Fruit fly (Drosophila melanogaster) whole organism, embryonic: ENCODE data around the gene CG42399.

Source experiments
- ATbp ChIP-seq: fragments of 200-800 bp; sonication (Bioruptor generic); optimal IDR thresholded peaks from 2 replicates; lab custom pipeline; 2017; ENCODE audit warnings: missing biosample characterization, mild to moderate bottlenecking, missing genetic modification characterization, missing genetic modification reagents
- Blimp-1 ChIP-seq: fragments of 200-800 bp; sonication (Bioruptor generic); optimal IDR thresholded peaks from 3 replicates; lab custom pipeline; 2018; ENCODE audit warnings: missing biosample characterization, missing genetic modification characterization, mild to moderate bottlenecking, moderate library complexity, missing genetic modification reagents
- CG10147 ChIP-seq: fragments of 200-800 bp; sonication (Bioruptor generic); optimal IDR thresholded peaks from 2 replicates; lab custom pipeline; 2019; ENCODE audit warnings: missing biosample characterization, mild to moderate bottlenecking, missing genetic modification characterization, moderate library complexity
- CG10209 ChIP-seq: fragments of 200-800 bp; sonication (Bioruptor generic); optimal IDR thresholded peaks from 3 replicates; lab custom pipeline; 2017; ENCODE audit warnings: missing biosample characterization, mild to moderate bottlenecking, missing genetic modification characterization, missing genetic modification reagents
- CG10565 ChIP-seq: fragments of 200-800 bp; sonication (Bioruptor generic); optimal IDR thresholded peaks from 3 replicates; lab custom pipeline; 2016; ENCODE audit warnings: missing biosample characterization, mild to moderate bottlenecking, missing genetic modification characterization
- CG10959 ChIP-seq: fragments of 200-800 bp; sonication (Bioruptor generic); IDR thresholded peaks from 2 replicates; pipeline ENCODE4 v1.3.6; 2022; ENCODE audit warnings: missing biosample characterization, missing genetic modification characterization
- CG11695 ChIP-seq: fragments of 200-800 bp; sonication (Bioruptor generic); IDR thresholded peaks from 3 replicates; pipeline ENCODE4 v1.3.6; 2022; ENCODE audit warnings: missing biosample characterization, missing genetic modification characterization
- CG12104 ChIP-seq: fragments of 200-800 bp; sonication (Bioruptor generic); optimal IDR thresholded peaks from 3 replicates; lab custom pipeline; 2016; ENCODE audit warnings: missing biosample characterization, missing genetic modification characterization
- CG13287 ChIP-seq: fragments of 200-800 bp; sonication (Bioruptor generic); IDR thresholded peaks from 2 replicates; pipeline ENCODE4 v1.3.6; 2022; ENCODE audit warnings: missing biosample characterization, missing genetic modification characterization; ENCODE audit not compliant: partially characterized antibody
- CG14710 ChIP-seq: fragments of 200-800 bp; sonication (Bioruptor generic); optimal IDR thresholded peaks from 3 replicates; lab custom pipeline; 2019; ENCODE audit warnings: missing biosample characterization, mild to moderate bottlenecking, missing genetic modification characterization, moderate library complexity
- CG17186 ChIP-seq: fragments of 200-800 bp; sonication (Bioruptor generic); optimal IDR thresholded peaks from 3 replicates; lab custom pipeline; 2017; ENCODE audit warnings: missing biosample characterization, missing genetic modification reagents, missing genetic modification characterization
- CG18011 ChIP-seq: fragments of 200-800 bp; sonication (Bioruptor generic); optimal IDR thresholded peaks from 2 replicates; lab custom pipeline; 2017; ENCODE audit warnings: missing biosample characterization, missing genetic modification characterization, mild to moderate bottlenecking, moderate library complexity, missing genotype
- CG2116 ChIP-seq: fragments of 200-800 bp; sonication (Bioruptor generic); optimal IDR thresholded peaks from 3 replicates; lab custom pipeline; 2018; ENCODE audit warnings: missing biosample characterization, mild to moderate bottlenecking, missing genetic modification characterization
- CG2712 ChIP-seq: fragments of 200-800 bp; optimal IDR thresholded peaks from 3 replicates; lab custom pipeline; 2019; ENCODE audit warnings: missing biosample characterization, mild to moderate bottlenecking, missing genetic modification characterization, moderate library complexity
- CG32767 ChIP-seq: fragments of 200-800 bp; sonication (Bioruptor generic); IDR thresholded peaks from 2 replicates; pipeline ENCODE4 v1.3.6; 2022; ENCODE audit warnings: missing biosample characterization, missing genetic modification characterization
- CG34224 ChIP-seq: fragments of 200-800 bp; sonication (Bioruptor generic); IDR thresholded peaks from 3 replicates; pipeline ENCODE4 v1.3.6; 2022; ENCODE audit warnings: missing biosample characterization, missing genetic modification characterization; ENCODE audit not compliant: partially characterized antibody
- CG4282 ChIP-seq: fragments of 200-800 bp; sonication (Bioruptor generic); optimal IDR thresholded peaks from 2 replicates; lab custom pipeline; 2016; ENCODE audit warnings: missing biosample characterization, missing genetic modification characterization
- CG4360 ChIP-seq: fragments of 200-800 bp; sonication (Bioruptor generic); IDR thresholded peaks from 2 replicates; pipeline ENCODE4 v1.3.6; 2022; ENCODE audit warnings: missing biosample characterization, missing genetic modification characterization
- CG6654 ChIP-seq: fragments of 200-800 bp; sonication (Bioruptor generic); optimal IDR thresholded peaks from 2 replicates; lab custom pipeline; 2017; ENCODE audit warnings: missing biosample characterization, mild to moderate bottlenecking, missing genetic modification characterization
- CG6689 ChIP-seq: fragments of 200-800 bp; sonication (Bioruptor generic); IDR thresholded peaks from 2 replicates; pipeline ENCODE4 v1.3.6; 2022; ENCODE audit warnings: missing biosample characterization, missing genetic modification characterization
- CG6765 ChIP-seq: fragments of 200-800 bp; sonication (Bioruptor generic); optimal IDR thresholded peaks from 3 replicates; lab custom pipeline; 2017; ENCODE audit warnings: missing biosample characterization, mild to moderate bottlenecking, missing genetic modification characterization
- CG7271 ChIP-seq: fragments of 200-800 bp; sonication (Bioruptor generic); optimal IDR thresholded peaks from 2 replicates; lab custom pipeline; 2018; ENCODE audit warnings: missing biosample characterization, mild to moderate bottlenecking, missing genetic modification characterization, moderate library complexity
- CG7963 ChIP-seq: fragments of 200-800 bp; sonication (Bioruptor generic); IDR thresholded peaks from 3 replicates; pipeline ENCODE4 v1.3.6; 2022; ENCODE audit warnings: missing biosample characterization, missing genetic modification characterization; ENCODE audit not compliant: partially characterized antibody
- CG8944 ChIP-seq: fragments of 200-800 bp; sonication (Bioruptor generic); optimal IDR thresholded peaks from 3 replicates; lab custom pipeline; 2016; ENCODE audit warnings: missing biosample characterization, missing genetic modification characterization
- CG9817 ChIP-seq: fragments of 200-800 bp; sonication (Bioruptor generic); optimal IDR thresholded peaks from 2 replicates; lab custom pipeline; 2018; ENCODE audit warnings: missing biosample characterization, mild to moderate bottlenecking, missing genetic modification characterization, moderate library complexity
- Dbx ChIP-seq: fragments of 200-800 bp; sonication (Bioruptor generic); IDR thresholded peaks from 3 replicates; pipeline ENCODE4 v1.3.6; 2022; ENCODE audit warnings: missing biosample characterization, missing genetic modification characterization
- Dek ChIP-seq: fragments of 200-800 bp; sonication (Bioruptor generic); optimal IDR thresholded peaks from 3 replicates; lab custom pipeline; 2019; ENCODE audit warnings: missing biosample characterization, mild to moderate bottlenecking, missing genetic modification characterization, moderate library complexity
- E2f1 ChIP-seq: fragments of 200-800 bp; sonication (Bioruptor generic); IDR thresholded peaks from 2 replicates; pipeline ENCODE4 v1.3.6; 2022; ENCODE audit warnings: missing biosample characterization, missing genetic modification characterization
- Ets65A ChIP-seq: fragments of 200-800 bp; sonication (Bioruptor generic); peaks from one replicate; lab custom pipeline; 2016; ENCODE audit warnings: missing biosample characterization, missing genetic modification characterization
- H2.0 ChIP-seq: fragments of 200-800 bp; sonication (Bioruptor generic); IDR thresholded peaks from 2 replicates; pipeline ENCODE4 v1.3.6; 2022; ENCODE audit warnings: missing biosample characterization, missing genetic modification characterization
- HHEX ChIP-seq: fragments of 200-800 bp; sonication (Bioruptor generic); optimal IDR thresholded peaks from 3 replicates; lab custom pipeline; 2017; ENCODE audit warnings: missing biosample characterization, mild to moderate bottlenecking, missing genetic modification characterization, missing genetic modification reagents
- Hand ChIP-seq: fragments of 200-800 bp; sonication (Bioruptor generic); optimal IDR thresholded peaks from 2 replicates; lab custom pipeline; 2017; ENCODE audit warnings: mild to moderate bottlenecking, missing biosample characterization, missing genetic modification reagents, missing genetic modification characterization
- HmgD ChIP-seq: fragments of 200-800 bp; sonication (Bioruptor generic); optimal IDR thresholded peaks from 3 replicates; lab custom pipeline; 2016; ENCODE audit warnings: missing biosample characterization, missing genetic modification characterization
- Hmr ChIP-seq: fragments of 200-800 bp; sonication (Bioruptor generic); optimal IDR thresholded peaks from 3 replicates; lab custom pipeline; 2017; ENCODE audit warnings: mild to moderate bottlenecking, missing biosample characterization, missing genetic modification reagents, missing genetic modification characterization
- Pdp1 ChIP-seq, 2 experiments: fragments of 200-800 bp; sonication (Bioruptor generic); optimal IDR thresholded peaks; 3 replicates each; lab custom pipeline; 2016; ENCODE audit warnings: missing biosample characterization in 2 of 2, missing genetic modification characterization in 2 of 2, mild to moderate bottlenecking in 1 of 2, moderate library complexity in 1 of 2
- ab ChIP-seq: fragments of 200-800 bp; sonication (Bioruptor generic); optimal IDR thresholded peaks from 2 replicates; lab custom pipeline; 2016; ENCODE audit warnings: missing biosample characterization, missing genetic modification characterization
- al ChIP-seq: fragments of 200-800 bp; sonication (Bioruptor generic); IDR thresholded peaks from 2 replicates; pipeline ENCODE4 v1.3.6; 2022; ENCODE audit warnings: missing biosample characterization, missing genetic modification characterization
- cato ChIP-seq: fragments of 200-800 bp; sonication (Bioruptor generic); optimal IDR thresholded peaks from 2 replicates; lab custom pipeline; 2016; ENCODE audit warnings: missing biosample characterization, missing genetic modification characterization, borderline replicate concordance
- chinmo ChIP-seq: fragments of 200-800 bp; sonication (Bioruptor generic); IDR thresholded peaks from 4 replicates; pipeline ENCODE4 v1.3.6; 2022; ENCODE audit warnings: missing biosample characterization, missing genetic modification characterization; ENCODE audit not compliant: partially characterized antibody
- gem ChIP-seq: fragments of 200-800 bp; sonication (Bioruptor generic); optimal IDR thresholded peaks from 2 replicates; lab custom pipeline; 2019; ENCODE audit warnings: missing biosample characterization, mild to moderate bottlenecking, missing genetic modification characterization, moderate library complexity
- grau ChIP-seq: fragments of 200-800 bp; optimal IDR thresholded peaks from 3 replicates; lab custom pipeline; 2019; ENCODE audit warnings: missing biosample characterization, mild to moderate bottlenecking, missing genetic modification characterization, moderate library complexity
- gro ChIP-seq: fragments of 200-800 bp; sonication (Bioruptor generic); optimal IDR thresholded peaks from 2 replicates; lab custom pipeline; 2016; ENCODE audit warnings: missing biosample characterization, missing genetic modification characterization
- lilli ChIP-seq: fragments of 200-800 bp; sonication (Bioruptor generic); optimal IDR thresholded peaks from 3 replicates; lab custom pipeline; 2016; ENCODE audit warnings: missing biosample characterization, missing genetic modification characterization
- luna ChIP-seq: fragments of 200-800 bp; sonication (Bioruptor generic); optimal IDR thresholded peaks from 2 replicates; lab custom pipeline; 2016; ENCODE audit warnings: missing biosample characterization, missing genetic modification characterization
- maf-S ChIP-seq: fragments of 200-800 bp; sonication (Bioruptor generic); optimal IDR thresholded peaks from 2 replicates; lab custom pipeline; 2016; ENCODE audit warnings: missing biosample characterization, missing genetic modification characterization
- oc ChIP-seq: fragments of 200-800 bp; sonication (Bioruptor generic); optimal IDR thresholded peaks from 2 replicates; lab custom pipeline; 2018; ENCODE audit warnings: missing biosample characterization, mild to moderate bottlenecking, missing genetic modification characterization, moderate library complexity
- onecut ChIP-seq: fragments of 200-800 bp; sonication (Bioruptor generic); IDR thresholded peaks from 2 replicates; pipeline ENCODE4 v1.3.6; 2022; ENCODE audit warnings: missing biosample characterization, missing genetic modification characterization
- pita ChIP-seq: fragments of 200-800 bp; sonication (Bioruptor generic); optimal IDR thresholded peaks from 2 replicates; lab custom pipeline; 2017; ENCODE audit warnings: missing biosample characterization, mild to moderate bottlenecking, missing genetic modification characterization
- sim ChIP-seq: fragments of 200-800 bp; sonication (Bioruptor generic); IDR thresholded peaks from 2 replicates; pipeline ENCODE4 v1.3.6; 2022; ENCODE audit warnings: missing biosample characterization, missing genetic modification characterization
- wek ChIP-seq: fragments of 200-800 bp; sonication (Bioruptor generic); optimal IDR thresholded peaks from 3 replicates; lab custom pipeline; 2018; ENCODE audit warnings: missing biosample characterization, mild to moderate bottlenecking, missing genetic modification characterization, moderate library complexity

Gene CG42399

DNA sequence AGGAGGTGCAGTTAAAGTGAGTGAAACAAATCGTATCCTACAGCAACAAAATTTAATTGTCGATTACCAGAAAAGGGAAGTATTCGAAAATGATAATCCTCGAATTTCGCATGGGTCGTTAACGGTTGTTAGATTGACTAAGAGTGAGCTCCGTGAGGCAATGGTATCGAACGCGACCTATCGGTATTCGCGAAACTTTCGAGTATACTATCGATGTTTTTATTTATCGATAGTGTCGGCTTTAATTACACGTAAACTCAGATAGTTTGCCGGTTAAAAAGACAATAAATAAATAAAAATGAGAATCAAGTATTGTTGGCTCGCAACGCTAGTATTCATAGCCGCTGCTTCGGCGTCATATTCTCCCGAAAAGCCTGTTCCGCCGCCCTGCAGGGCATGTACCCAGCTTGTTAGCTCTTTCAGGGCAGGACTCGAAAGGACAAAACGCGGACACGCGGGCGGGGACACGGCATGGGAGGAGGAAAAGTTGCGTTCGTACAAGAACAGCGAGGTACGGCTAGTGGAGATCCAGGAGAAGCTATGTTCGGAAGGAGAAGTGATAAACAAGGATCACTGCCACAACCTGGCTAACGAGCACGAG is 50.8 kb downstream of the CG42399 start, which contains the start of gene Creld (continued):
- TF ChIP-seq CG13287 = peak; percentile 100
- no peak for TF ChIP-seq CG4360
- no peak for TF ChIP-seq Dek (tag; lab: Kevin White, UChicago)
- TF ChIP-seq CG6765 (GFP tag; lab: Kevin White, UChicago) = no peak
- TF ChIP-seq CG10959 (GFP tag; lab: Robert Waterston, UW) = no peak
- peak; percentile 63 for TF ChIP-seq Ets65A (GFP tag; lab: Kevin White, UChicago)
- peak; percentile 45 for TF ChIP-seq CG17186 (GFP tag; lab: Kevin White, UChicago)
- no peak for TF ChIP-seq CG8944 (GFP tag; lab: Kevin White, UChicago)
- TF ChIP-seq onecut (GFP tag; lab: Robert Waterston, UW) = no peak
- TF ChIP-seq CG12104 (GFP tag; lab: Kevin White, UChicago) = no peak
- no peak for TF ChIP-seq ATbp (GFP tag; lab: Kevin White, UChicago)
- peak; percentile 75 for TF ChIP-seq gro
- TF ChIP-seq grau (tag; lab: Kevin White, UChicago) = no peak
- TF ChIP-seq CG11695 (GFP tag; lab: Robert Waterston, UW) = no peak
- peak; percentile 82 for TF ChIP-seq CG2116
- TF ChIP-seq Dbx (GFP tag; lab: Robert Waterston, UW) = peak; percentile 51; the same call in 1 of the 3 replicates
- no peak for TF ChIP-seq CG10147
- no peak for TF ChIP-seq CG7271 (tag; lab: Kevin White, UChicago)
- TF ChIP-seq lilli (GFP tag; lab: Kevin White, UChicago) = peak; percentile 43
- TF ChIP-seq HmgD (GFP tag; lab: Kevin White, UChicago) = peak; percentile 13
- no peak for TF ChIP-seq E2f1 (GFP tag; lab: Robert Waterston, UW)
- no peak for TF ChIP-seq H2.0 (GFP tag; lab: Robert Waterston, UW)
- TF ChIP-seq gem (tag; lab: Kevin White, UChicago) = no peak
- TF ChIP-seq CG2712 = no peak
- no peak for TF ChIP-seq sim (GFP tag; lab: Robert Waterston, UW)
- TF ChIP-seq CG14710 (tag; lab: Kevin White, UChicago) = peak; percentile 39
- no peak for TF ChIP-seq CG6689 (GFP tag; lab: Robert Waterston, UW)
- TF ChIP-seq chinmo (GFP tag; lab: Robert Waterston, UW) = peak; percentile 100; the same call in 3 of the 4 replicates
- TF ChIP-seq CG9817 = no peak
- no peak for TF ChIP-seq CG4282 (GFP tag; lab: Kevin White, UChicago)
- TF ChIP-seq ab (GFP tag; lab: Kevin White, UChicago) = no peak
- TF ChIP-seq cato (GFP tag; lab: Kevin White, UChicago) = no peak
- TF ChIP-seq CG7963 = peak; percentile 99
- TF ChIP-seq CG18011 = no peak
- TF ChIP-seq CG10565 (GFP tag; lab: Kevin White, UChicago) = no peak
- no peak for TF ChIP-seq al
- TF ChIP-seq HHEX = no peak
- TF ChIP-seq Pdp1 (GFP tag; optimal IDR thresholded peaks at IDR 0.05; lab: Kevin White, UChicago) = peak in 1 of 2 experiments; percentile 34
- TF ChIP-seq pita (GFP tag; lab: Kevin White, UChicago) = peak; percentile 47
- TF ChIP-seq maf-S (GFP tag; lab: Kevin White, UChicago) = no peak
- no peak for TF ChIP-seq Hand
- no peak for TF ChIP-seq oc
- TF ChIP-seq Blimp-1 (GFP tag; lab: Kevin White, UChicago) = no peak
- no peak for TF ChIP-seq Hmr (GFP tag; lab: Kevin White, UChicago)
- TF ChIP-seq CG32767 = no peak
- TF ChIP-seq CG6654 (GFP tag; lab: Kevin White, UChicago) = no peak
- TF ChIP-seq CG10209 (GFP tag; lab: Kevin White, UChicago) = no peak
- TF ChIP-seq wek (GFP tag; lab: Kevin White, UChicago) = no peak
- TF ChIP-seq luna = no peak
- TF ChIP-seq CG34224 (GFP tag; lab: Robert Waterston, UW) = peak; percentile 100
